Fruit fly (Drosophila melanogaster) whole organism, embryonic: Measurements from ENCODE around the gene Rpn9.
A peak's percentile ranks its signal among the peaks of the same experiment; 100 is the strongest.

Experiments used
- ATbp ChIP-seq: fragments of 200-800 bp; sonication (Bioruptor generic); optimal IDR thresholded peaks from 2 replicates; lab custom pipeline; 2017; ENCODE audit warnings: missing biosample characterization, mild to moderate bottlenecking, missing genetic modification characterization, missing genetic modification reagents
- BtbVII ChIP-seq: fragments of 200-800 bp; sonication (Bioruptor generic); optimal IDR thresholded peaks from 3 replicates; lab custom pipeline; 2017; ENCODE audit warnings: missing biosample characterization, mild to moderate bottlenecking, missing genetic modification characterization
- CG10209 ChIP-seq: fragments of 200-800 bp; sonication (Bioruptor generic); optimal IDR thresholded peaks from 3 replicates; lab custom pipeline; 2017; ENCODE audit warnings: missing biosample characterization, mild to moderate bottlenecking, missing genetic modification characterization, missing genetic modification reagents
- CG11398 ChIP-seq: fragments of 200-800 bp; sonication (Bioruptor generic); optimal IDR thresholded peaks from 2 replicates; lab custom pipeline; 2016; ENCODE audit warnings: missing biosample characterization, missing genetic modification characterization
- CG11456 ChIP-seq: fragments of 200-800 bp; sonication (Bioruptor generic); IDR thresholded peaks from 3 replicates; pipeline ENCODE4 v1.3.6; 2022; ENCODE audit warnings: missing biosample characterization, missing genetic modification characterization
- CG12744 ChIP-seq: fragments of 200-800 bp; sonication (Bioruptor generic); optimal IDR thresholded peaks from 2 replicates; lab custom pipeline; 2016; ENCODE audit warnings: missing biosample characterization, missing genetic modification characterization
- CG14441 ChIP-seq: fragments of 200-800 bp; sonication (Bioruptor generic); IDR thresholded peaks from 2 replicates; pipeline ENCODE4 v1.3.6; 2022; ENCODE audit warnings: missing biosample characterization, missing genetic modification characterization
- CG14667 ChIP-seq: fragments of 200-800 bp; sonication (Bioruptor generic); IDR thresholded peaks from 2 replicates; pipeline ENCODE4 v1.3.6; 2022; ENCODE audit warnings: missing biosample characterization, missing genetic modification characterization
- CG14965 ChIP-seq: fragments of 200-800 bp; sonication (Bioruptor generic); optimal IDR thresholded peaks from 2 replicates; lab custom pipeline; 2016; ENCODE audit warnings: missing biosample characterization, missing genetic modification characterization, borderline replicate concordance
- CG1529 ChIP-seq: fragments of 200-800 bp; sonication (Bioruptor generic); optimal IDR thresholded peaks from 3 replicates; lab custom pipeline; 2018; ENCODE audit warnings: missing biosample characterization, missing genetic modification characterization
- CG17568 ChIP-seq: fragments of 200-800 bp; sonication (Bioruptor generic); optimal IDR thresholded peaks from 2 replicates; lab custom pipeline; 2018; ENCODE audit warnings: missing biosample characterization, mild to moderate bottlenecking, missing genetic modification characterization, moderate library complexity
- CG2116 ChIP-seq: fragments of 200-800 bp; sonication (Bioruptor generic); optimal IDR thresholded peaks from 3 replicates; lab custom pipeline; 2018; ENCODE audit warnings: missing biosample characterization, mild to moderate bottlenecking, missing genetic modification characterization
- CG2199 ChIP-seq: fragments of 200-800 bp; sonication (Bioruptor generic); IDR thresholded peaks from 3 replicates; pipeline ENCODE4 v1.3.6; 2022; ENCODE audit warnings: missing biosample characterization, missing genetic modification characterization
- CG4328 ChIP-seq: fragments of 200-800 bp; sonication (Bioruptor generic); optimal IDR thresholded peaks from 3 replicates; lab custom pipeline; 2017; ENCODE audit warnings: missing biosample characterization, missing genetic modification reagents, missing genetic modification characterization
- CG4730 ChIP-seq: fragments of 200-800 bp; sonication (Bioruptor generic); IDR thresholded peaks from 2 replicates; pipeline ENCODE4 v1.3.6; 2022; ENCODE audit warnings: missing biosample characterization, missing genetic modification characterization
- CG6765 ChIP-seq: fragments of 200-800 bp; sonication (Bioruptor generic); optimal IDR thresholded peaks from 3 replicates; lab custom pipeline; 2017; ENCODE audit warnings: missing biosample characterization, mild to moderate bottlenecking, missing genetic modification characterization
- CG7372 ChIP-seq: fragments of 200-800 bp; sonication (Bioruptor generic); IDR thresholded peaks from 2 replicates; pipeline ENCODE4 v1.3.6; 2022; ENCODE audit warnings: missing biosample characterization, missing genetic modification characterization
- CG7786 ChIP-seq: fragments of 200-800 bp; sonication (Bioruptor generic); optimal IDR thresholded peaks from 2 replicates; lab custom pipeline; 2016; ENCODE audit warnings: missing biosample characterization, missing genetic modification characterization
- CG9437 ChIP-seq: fragments of 200-800 bp; sonication (Bioruptor generic); optimal IDR thresholded peaks from 2 replicates; lab custom pipeline; 2018; ENCODE audit warnings: missing biosample characterization, mild to moderate bottlenecking, missing genetic modification characterization
- D ChIP-seq, 2 experiments: fragments of 200-800 bp in 1 of 2; fragments of >200 bp in 1 of 2; sonication (Bioruptor generic) in 1 of 2; optimal IDR thresholded peaks; 2 replicates in 1 of 2; 3 replicates in 1 of 2; lab custom pipeline; 2017; ENCODE audit warnings: mild to moderate bottlenecking in 1 of 2, missing biosample characterization in 1 of 2, missing genetic modification characterization in 1 of 2, missing genetic modification reagents in 1 of 2
- Doc2 ChIP-seq: fragments of 200-800 bp; sonication (Bioruptor generic); IDR thresholded peaks from 2 replicates; pipeline ENCODE4 v1.3.6; 2022; ENCODE audit warnings: missing biosample characterization, missing genetic modification characterization
- Hand ChIP-seq: fragments of 200-800 bp; sonication (Bioruptor generic); optimal IDR thresholded peaks from 2 replicates; lab custom pipeline; 2017; ENCODE audit warnings: mild to moderate bottlenecking, missing biosample characterization, missing genetic modification reagents, missing genetic modification characterization
- HmgZ ChIP-seq: fragments of 200-800 bp; sonication (Bioruptor generic); optimal IDR thresholded peaks from 2 replicates; lab custom pipeline; 2018; ENCODE audit warnings: missing biosample characterization, mild to moderate bottlenecking, missing genetic modification characterization
- Lpt ChIP-seq: fragments of >200 bp; optimal IDR thresholded peaks from 2 replicates; lab custom pipeline; 2018; ENCODE audit warnings: missing biosample characterization, missing genetic modification characterization
- Mad ChIP-seq: fragments of 200-800 bp; sonication (Bioruptor generic); optimal IDR thresholded peaks from 2 replicates; lab custom pipeline; 2016; ENCODE audit warnings: missing biosample characterization, missing genetic modification characterization
- NFAT ChIP-seq: fragments of 200-800 bp; sonication (Bioruptor generic); IDR thresholded peaks from 2 replicates; pipeline ENCODE4 v1.3.6; 2022; ENCODE audit warnings: missing biosample characterization, missing genetic modification characterization
- Sox102F ChIP-seq: fragments of 200-800 bp; sonication (Bioruptor generic); optimal IDR thresholded peaks from 2 replicates; lab custom pipeline; 2018; ENCODE audit warnings: missing biosample characterization, mild to moderate bottlenecking, missing genetic modification characterization, moderate library complexity
- ap ChIP-seq: fragments of 200-800 bp; sonication (Bioruptor generic); IDR thresholded peaks from 2 replicates; pipeline ENCODE4 v1.3.6; 2022; ENCODE audit warnings: missing biosample characterization, missing genetic modification characterization
- ase ChIP-seq: fragments of 200-800 bp; sonication (Bioruptor generic); IDR thresholded peaks from 3 replicates; pipeline ENCODE4 v1.3.6; 2022; ENCODE audit warnings: missing biosample characterization, missing genetic modification characterization
- az2 ChIP-seq: fragments of 200-800 bp; sonication (Bioruptor generic); optimal IDR thresholded peaks from 3 replicates; lab custom pipeline; 2016; ENCODE audit warnings: missing biosample characterization, missing genetic modification characterization
- bcd ChIP-seq: fragments of 200-800 bp; sonication (Bioruptor generic); optimal IDR thresholded peaks from 2 replicates; lab custom pipeline; 2017; ENCODE audit warnings: missing biosample characterization, mild to moderate bottlenecking, missing genetic modification characterization
- cad ChIP-seq: fragments of >200 bp; optimal IDR thresholded peaks from 2 replicates; lab custom pipeline; 2017; ENCODE audit warnings: missing biosample characterization, missing genetic modification characterization
- crc ChIP-seq: fragments of 200-800 bp; sonication (Bioruptor generic); optimal IDR thresholded peaks from 2 replicates; lab custom pipeline; 2016; ENCODE audit warnings: missing biosample characterization, missing genetic modification characterization
- disco-r ChIP-seq: fragments of 200-800 bp; sonication (Bioruptor generic); optimal IDR thresholded peaks from 2 replicates; lab custom pipeline; 2016; ENCODE audit warnings: missing biosample characterization, missing genetic modification characterization
- fd3F ChIP-seq: fragments of 200-800 bp; sonication (Bioruptor generic); optimal IDR thresholded peaks from 2 replicates; lab custom pipeline; 2018; ENCODE audit warnings: missing biosample characterization, mild to moderate bottlenecking, missing genetic modification characterization, moderate library complexity
- ftz-f1 ChIP-seq: fragments of 200-800 bp; sonication (Bioruptor generic); optimal IDR thresholded peaks from 2 replicates; lab custom pipeline; 2016; ENCODE audit warnings: missing biosample characterization, missing genetic modification characterization
- odd ChIP-seq: fragments of 200-800 bp; sonication (Bioruptor generic); optimal IDR thresholded peaks from 2 replicates; lab custom pipeline; 2017; ENCODE audit warnings: missing biosample characterization, mild to moderate bottlenecking, missing genetic modification characterization
- p53 ChIP-seq: fragments of 200-800 bp; sonication (Bioruptor generic); optimal IDR thresholded peaks from 2 replicates; lab custom pipeline; 2016; ENCODE audit warnings: missing biosample characterization, missing genetic modification characterization
- pita ChIP-seq: fragments of 200-800 bp; sonication (Bioruptor generic); optimal IDR thresholded peaks from 2 replicates; lab custom pipeline; 2017; ENCODE audit warnings: missing biosample characterization, mild to moderate bottlenecking, missing genetic modification characterization
- pnt ChIP-seq: fragments of 200-800 bp; sonication (Bioruptor generic); optimal IDR thresholded peaks from 3 replicates; lab custom pipeline; 2016; ENCODE audit warnings: missing biosample characterization, missing genetic modification characterization
- prd ChIP-seq, 3 experiments: fragments of >200 bp in 2 of 3; fragments of 200-800 bp in 1 of 3; sonication (Bioruptor generic) in 1 of 3; optimal IDR thresholded peaks in 2 of 3; IDR thresholded peaks in 1 of 3; 2 replicates in 2 of 3; 3 replicates in 1 of 3; pipeline versions ENCODE4 v1.3.6 to Lab custom; 2017 to 2022; ENCODE audit warnings: missing biosample characterization in 1 of 3, missing genetic modification characterization in 1 of 3
- repo ChIP-seq: fragments of 200-800 bp; sonication (Bioruptor generic); optimal IDR thresholded peaks from 2 replicates; lab custom pipeline; 2016; ENCODE audit warnings: missing biosample characterization, missing genetic modification characterization
- run ChIP-seq: fragments of 200-800 bp; sonication (Bioruptor generic); optimal IDR thresholded peaks from 3 replicates; lab custom pipeline; 2018; ENCODE audit warnings: missing biosample characterization, mild to moderate bottlenecking, missing genetic modification characterization
- scrt ChIP-seq: fragments of 200-800 bp; sonication (Bioruptor generic); optimal IDR thresholded peaks from 2 replicates; lab custom pipeline; 2018; ENCODE audit warnings: missing biosample characterization, mild to moderate bottlenecking, missing genetic modification characterization, moderate library complexity
- sd ChIP-seq: fragments of 200-800 bp; sonication (Bioruptor generic); optimal IDR thresholded peaks from 3 replicates; lab custom pipeline; 2018; ENCODE audit warnings: missing biosample characterization, mild to moderate bottlenecking, missing genetic modification characterization, moderate library complexity
- slp2 ChIP-seq: fragments of 200-800 bp; sonication (Bioruptor generic); optimal IDR thresholded peaks from 2 replicates; lab custom pipeline; 2016; ENCODE audit warnings: missing biosample characterization, missing genetic modification characterization
- sna ChIP-seq: fragments of 200-800 bp; sonication (Bioruptor generic); IDR thresholded peaks from 2 replicates; pipeline ENCODE4 v1.3.6; 2022; ENCODE audit warnings: missing biosample characterization, missing genetic modification characterization; ENCODE audit not compliant: partially characterized antibody
- so ChIP-seq: fragments of 200-800 bp; sonication (Bioruptor generic); IDR thresholded peaks from 3 replicates; pipeline ENCODE4 v1.3.6; 2022; ENCODE audit warnings: missing biosample characterization, missing genetic modification characterization
- ssp ChIP-seq: fragments of 200-800 bp; sonication (Bioruptor generic); IDR thresholded peaks from 2 replicates; pipeline ENCODE4 v1.3.6; 2022; ENCODE audit warnings: missing biosample characterization, missing genetic modification characterization

Rpn9 gene

dm6 chr3R:23757912-23758607 lies 24.8 kb upstream of the Rpn9 start, which contains the start of the genes PTPMT1 and Hrd3 (continued):
- TF ChIP-seq scrt (GFP tag; lab: Kevin White, UChicago) (peak; percentile 92), ase (GFP tag; lab: Robert Waterston, UW) (peak; percentile 88), CG2199 (GFP tag; lab: Robert Waterston, UW) (peak; percentile 78; the same call in 1 of the 3 replicates), CG12744 (GFP tag; lab: Kevin White, UChicago) (peak; percentile 97), CG7372 (GFP tag; lab: Robert Waterston, UW) (peak; percentile 95), slp2 (GFP tag; lab: Kevin White, UChicago) (peak; percentile 97), Doc2 (peak; percentile 90), CG4328 (GFP tag; lab: Kevin White, UChicago) (peak; percentile 99), odd (GFP tag; lab: Kevin White, UChicago) (peak; percentile 99), crc (GFP tag; lab: Kevin White, UChicago) (peak; percentile 93), CG11456 (GFP tag; lab: Robert Waterston, UW) (peak; percentile 95), az2 (GFP tag; lab: Kevin White, UChicago) (peak; percentile 99), CG9437 (GFP tag; lab: Kevin White, UChicago) (peak; percentile 97), sna (GFP tag; lab: Robert Waterston, UW) (no peak), CG1529 (peak; percentile 98), prd (optimal IDR thresholded peaks at IDR 0.05; lab: Kevin White, UChicago) (no peak), prd (GFP tag; IDR thresholded peaks at IDR 0.05; lab: Robert Waterston, UW) (peak; percentile 98), BtbVII (GFP tag; lab: Kevin White, UChicago) (peak; percentile 98), pnt (GFP tag; lab: Kevin White, UChicago) (peak; percentile 98), CG4730 (GFP tag; lab: Robert Waterston, UW) (peak; percentile 94), NFAT (no peak; the same call in none of the 2 replicates), run (tag; lab: Kevin White, UChicago) (peak; percentile 95), disco-r (GFP tag; lab: Kevin White, UChicago) (peak; percentile 93), CG10209 (GFP tag; lab: Kevin White, UChicago) (peak; percentile 99), CG17568 (no peak), CG11398 (GFP tag; lab: Kevin White, UChicago) (peak; percentile 93), Sox102F (peak; percentile 98), Lpt (GFP tag; lab: Kevin White, UChicago) (no peak), ssp (peak; percentile 90), CG7786 (GFP tag; lab: Kevin White, UChicago) (peak; percentile 97), ATbp (GFP tag; lab: Kevin White, UChicago) (peak; percentile 96), so (GFP tag; lab: Robert Waterston, UW) (peak; percentile 95), CG14441 (GFP tag; lab: Robert Waterston, UW) (peak; percentile 96), bcd (GFP tag; lab: Kevin White, UChicago) (peak; percentile 99), sd (tag; lab: Kevin White, UChicago) (peak; percentile 96), pita (GFP tag; lab: Kevin White, UChicago) (no peak), CG2116 (GFP tag; lab: Kevin White, UChicago) (peak; percentile 90), CG14667 (peak; percentile 93), ftz-f1 (peak; percentile 84), repo (GFP tag; lab: Kevin White, UChicago) (peak; percentile 93), HmgZ (peak; percentile 98), CG6765 (peak; percentile 97), Hand (GFP tag; lab: Kevin White, UChicago) (peak; percentile 96), fd3F (GFP tag; lab: Kevin White, UChicago) (peak; percentile 98), cad (GFP tag; lab: Kevin White, UChicago) (no peak), p53 (peak; percentile 89), D (optimal IDR thresholded peaks at IDR 0.05; lab: Kevin White, UChicago) (no peak), D (GFP tag; optimal IDR thresholded peaks at IDR 0.05; lab: Kevin White, UChicago) (peak; percentile 99), Mad (GFP tag; lab: Kevin White, UChicago) (peak; percentile 98), CG14965 (peak; percentile 70), ap (GFP tag; lab: Robert Waterston, UW) (peak; percentile 92)
